Fruit fly (Drosophila melanogaster) whole organism, embryonic: ENCODE data around the gene Socs36E.

Experiments used
- Atf6 ChIP-seq: fragments of 200-800 bp; sonication (Bioruptor generic); IDR thresholded peaks from 2 replicates; pipeline ENCODE4 v1.3.6; 2022; ENCODE audit warnings: missing biosample characterization, missing genetic modification characterization
- Blimp-1 ChIP-seq: fragments of 200-800 bp; sonication (Bioruptor generic); optimal IDR thresholded peaks from 3 replicates; lab custom pipeline; 2018; ENCODE audit warnings: missing biosample characterization, missing genetic modification characterization, mild to moderate bottlenecking, moderate library complexity, missing genetic modification reagents
- CG10543 ChIP-seq: fragments of 200-800 bp; sonication (Bioruptor generic); optimal IDR thresholded peaks from 3 replicates; lab custom pipeline; 2017; ENCODE audit warnings: missing biosample characterization, mild to moderate bottlenecking, missing genetic modification characterization, moderate library complexity
- CG10979 ChIP-seq: fragments of 200-800 bp; sonication (Bioruptor generic); optimal IDR thresholded peaks from 2 replicates; lab custom pipeline; 2018; ENCODE audit warnings: missing biosample characterization, mild to moderate bottlenecking, missing genetic modification characterization, moderate library complexity
- CG11398 ChIP-seq: fragments of 200-800 bp; sonication (Bioruptor generic); optimal IDR thresholded peaks from 2 replicates; lab custom pipeline; 2016; ENCODE audit warnings: missing biosample characterization, missing genetic modification characterization
- CG18011 ChIP-seq: fragments of 200-800 bp; sonication (Bioruptor generic); optimal IDR thresholded peaks from 2 replicates; lab custom pipeline; 2017; ENCODE audit warnings: missing biosample characterization, missing genetic modification characterization, mild to moderate bottlenecking, moderate library complexity, missing genotype
- CG18764 ChIP-seq: fragments of 200-800 bp; sonication (Bioruptor generic); optimal IDR thresholded peaks from 3 replicates; lab custom pipeline; 2016; ENCODE audit warnings: missing biosample characterization, missing genetic modification characterization
- CG3163 ChIP-seq: fragments of 200-800 bp; sonication (Bioruptor generic); optimal IDR thresholded peaks from 3 replicates; lab custom pipeline; 2016; ENCODE audit warnings: missing biosample characterization, missing genetic modification characterization
- CG3407 ChIP-seq: fragments of 200-800 bp; sonication (Bioruptor generic); optimal IDR thresholded peaks from 2 replicates; lab custom pipeline; 2018; ENCODE audit warnings: missing biosample characterization, mild to moderate bottlenecking, missing genetic modification characterization
- CG3726 ChIP-seq: fragments of 200-800 bp; sonication (Bioruptor generic); IDR thresholded peaks from 3 replicates; pipeline ENCODE4, ENCODE4 v1.3.6; 2022; ENCODE audit warnings: missing biosample characterization, missing genetic modification characterization
- CG3995 ChIP-seq: fragments of 200-800 bp; sonication (Bioruptor generic); optimal IDR thresholded peaks from 3 replicates; lab custom pipeline; 2016; ENCODE audit warnings: missing biosample characterization, missing genetic modification characterization
- CG6765 ChIP-seq: fragments of 200-800 bp; sonication (Bioruptor generic); optimal IDR thresholded peaks from 3 replicates; lab custom pipeline; 2017; ENCODE audit warnings: missing biosample characterization, mild to moderate bottlenecking, missing genetic modification characterization
- CG9437 ChIP-seq: fragments of 200-800 bp; sonication (Bioruptor generic); optimal IDR thresholded peaks from 2 replicates; lab custom pipeline; 2018; ENCODE audit warnings: missing biosample characterization, mild to moderate bottlenecking, missing genetic modification characterization
- Dbx ChIP-seq: fragments of 200-800 bp; sonication (Bioruptor generic); IDR thresholded peaks from 3 replicates; pipeline ENCODE4 v1.3.6; 2022; ENCODE audit warnings: missing biosample characterization, missing genetic modification characterization
- Drgx ChIP-seq: fragments of 200-800 bp; sonication (Bioruptor generic); IDR thresholded peaks from 2 replicates; pipeline ENCODE4 v1.3.6; 2022; ENCODE audit warnings: missing biosample characterization, missing genetic modification characterization
- E2f2 ChIP-seq: fragments of 200-800 bp; sonication (Bioruptor generic); IDR thresholded peaks from 2 replicates; pipeline ENCODE4 v1.3.6; 2022; ENCODE audit warnings: missing biosample characterization, missing genetic modification characterization
- Fer1 ChIP-seq: fragments of 200-800 bp; sonication (Bioruptor generic); optimal IDR thresholded peaks from 2 replicates; lab custom pipeline; 2017; ENCODE audit warnings: missing biosample characterization, mild to moderate bottlenecking, missing genetic modification characterization
- Gug ChIP-seq: fragments of 200-800 bp; sonication (Bioruptor generic); IDR thresholded peaks from 4 replicates; pipeline ENCODE4 v1.3.6; 2022; ENCODE audit warnings: missing biosample characterization, missing genetic modification characterization
- HHEX ChIP-seq: fragments of 200-800 bp; sonication (Bioruptor generic); optimal IDR thresholded peaks from 3 replicates; lab custom pipeline; 2017; ENCODE audit warnings: missing biosample characterization, mild to moderate bottlenecking, missing genetic modification characterization, missing genetic modification reagents
- MESR4 ChIP-seq: fragments of 200-800 bp; sonication (Bioruptor generic); optimal IDR thresholded peaks from 2 replicates; lab custom pipeline; 2018; ENCODE audit warnings: missing biosample characterization, mild to moderate bottlenecking, missing genetic modification characterization, moderate library complexity
- Meics ChIP-seq: fragments of 200-800 bp; sonication (Bioruptor generic); optimal IDR thresholded peaks from 2 replicates; lab custom pipeline; 2017; ENCODE audit warnings: missing biosample characterization, mild to moderate bottlenecking, missing genetic modification characterization
- Mrtf ChIP-seq: fragments of 200-800 bp; sonication (Bioruptor generic); IDR thresholded peaks from 3 replicates; pipeline ENCODE4 v1.3.6; 2022; ENCODE audit warnings: missing biosample characterization, missing genetic modification characterization
- Taf1 ChIP-seq: fragments of 200-800 bp; sonication (Bioruptor generic); IDR thresholded peaks from 2 replicates; pipeline ENCODE4 v1.3.6; 2022; ENCODE audit warnings: missing biosample characterization, missing genetic modification characterization
- ara ChIP-seq: fragments of 200-800 bp; sonication (Bioruptor generic); IDR thresholded peaks from 2 replicates; pipeline ENCODE4 v1.3.6; 2022; ENCODE audit warnings: missing biosample characterization, missing genetic modification characterization
- ase ChIP-seq: fragments of 200-800 bp; sonication (Bioruptor generic); IDR thresholded peaks from 3 replicates; pipeline ENCODE4 v1.3.6; 2022; ENCODE audit warnings: missing biosample characterization, missing genetic modification characterization
- ash1 ChIP-seq: fragments of 200-800 bp; sonication (Bioruptor generic); optimal IDR thresholded peaks from 2 replicates; lab custom pipeline; 2018; ENCODE audit warnings: missing biosample characterization, mild to moderate bottlenecking, missing genetic modification characterization
- bsh ChIP-seq, 2 experiments: fragments of 200-800 bp; sonication (Bioruptor generic); optimal IDR thresholded peaks; 2 replicates each; lab custom pipeline; 2017 to 2018; ENCODE audit warnings: mild to moderate bottlenecking in 2 of 2, missing biosample characterization in 2 of 2, missing genetic modification characterization in 2 of 2, moderate library complexity in 1 of 2
- crp ChIP-seq, 2 experiments: fragments of 200-800 bp; sonication (Bioruptor generic); optimal IDR thresholded peaks; 2 replicates in 1 of 2; 3 replicates in 1 of 2; lab custom pipeline; 2017; ENCODE audit warnings: missing biosample characterization in 2 of 2, missing genetic modification characterization in 2 of 2, mild to moderate bottlenecking in 1 of 2, moderate library complexity in 1 of 2
- ewg ChIP-seq: fragments of 200-800 bp; sonication (Bioruptor generic); optimal IDR thresholded peaks from 3 replicates; lab custom pipeline; 2017; ENCODE audit warnings: mild to moderate bottlenecking, missing biosample characterization, missing genetic modification reagents, missing genetic modification characterization
- fd3F ChIP-seq: fragments of 200-800 bp; sonication (Bioruptor generic); optimal IDR thresholded peaks from 2 replicates; lab custom pipeline; 2018; ENCODE audit warnings: missing biosample characterization, mild to moderate bottlenecking, missing genetic modification characterization, moderate library complexity
- fd96Cb ChIP-seq: fragments of 200-800 bp; sonication (Bioruptor generic); optimal IDR thresholded peaks from 2 replicates; lab custom pipeline; 2018; ENCODE audit warnings: missing biosample characterization, mild to moderate bottlenecking, missing genetic modification characterization, moderate library complexity
- grn ChIP-seq: fragments of 200-800 bp; sonication (Bioruptor generic); optimal IDR thresholded peaks from 3 replicates; lab custom pipeline; 2017; ENCODE audit warnings: missing biosample characterization, missing genetic modification characterization
- h ChIP-seq: fragments of >200 bp; optimal IDR thresholded peaks from 2 replicates; lab custom pipeline; 2017
- inv ChIP-seq: fragments of 200-800 bp; sonication (Bioruptor generic); IDR thresholded peaks from 2 replicates; pipeline ENCODE4 v1.3.6; 2022; ENCODE audit warnings: missing biosample characterization, missing genetic modification characterization; ENCODE audit not compliant: partially characterized antibody
- ken ChIP-seq: fragments of 200-800 bp; sonication (Bioruptor generic); IDR thresholded peaks from 3 replicates; pipeline ENCODE4 v1.3.6; 2022; ENCODE audit warnings: missing biosample characterization, missing genetic modification characterization
- knrl ChIP-seq: fragments of 200-800 bp; sonication (Bioruptor generic); IDR thresholded peaks from 3 replicates; pipeline ENCODE4 v1.3.6; 2022; ENCODE audit warnings: missing biosample characterization, missing genetic modification characterization; ENCODE audit not compliant: partially characterized antibody
- lab ChIP-seq: fragments of 200-800 bp; sonication (Bioruptor generic); optimal IDR thresholded peaks from 3 replicates; lab custom pipeline; 2017; ENCODE audit warnings: missing biosample characterization, missing genetic modification characterization, mild to moderate bottlenecking, moderate library complexity, missing genetic modification reagents
- lov ChIP-seq, 2 experiments: fragments of 200-800 bp in 1 of 2; fragments of >200 bp in 1 of 2; sonication (Bioruptor generic) in 1 of 2; IDR thresholded peaks in 1 of 2; optimal IDR thresholded peaks in 1 of 2; 2 replicates in 1 of 2; 3 replicates in 1 of 2; pipeline versions ENCODE4 v1.3.6 to Lab custom; 2017 to 2022; ENCODE audit warnings: missing biosample characterization in 1 of 2, missing genetic modification characterization in 1 of 2
- mld ChIP-seq: fragments of 200-800 bp; sonication (Bioruptor generic); IDR thresholded peaks from 3 replicates; pipeline ENCODE4 v1.3.6; 2022; ENCODE audit warnings: missing biosample characterization, missing genetic modification characterization; ENCODE audit not compliant: partially characterized antibody
- nau ChIP-seq: fragments of 200-800 bp; sonication (Bioruptor generic); optimal IDR thresholded peaks from 3 replicates; lab custom pipeline; 2017; ENCODE audit warnings: missing biosample characterization, mild to moderate bottlenecking, missing genetic modification characterization, missing genetic modification reagents
- nerfin-2 ChIP-seq: fragments of 200-800 bp; sonication (Bioruptor generic); IDR thresholded peaks from 2 replicates; pipeline ENCODE4 v1.3.6; 2022; ENCODE audit warnings: missing biosample characterization, missing genetic modification characterization; ENCODE audit not compliant: partially characterized antibody
- org-1 ChIP-seq: fragments of 200-800 bp; sonication (Bioruptor generic); optimal IDR thresholded peaks from 2 replicates; lab custom pipeline; 2017; ENCODE audit warnings: missing biosample characterization, missing genetic modification characterization
- otp ChIP-seq: fragments of 200-800 bp; sonication (Bioruptor generic); IDR thresholded peaks from 3 replicates; pipeline ENCODE4, ENCODE4 v1.3.6; 2022; ENCODE audit warnings: missing biosample characterization, missing genetic modification characterization
- pum ChIP-seq: fragments of 200-800 bp; sonication (Bioruptor generic); optimal IDR thresholded peaks from 2 replicates; lab custom pipeline; 2016; ENCODE audit warnings: missing biosample characterization, missing genetic modification characterization
- tgo ChIP-seq: fragments of 200-800 bp; sonication (Bioruptor generic); IDR thresholded peaks from 3 replicates; pipeline ENCODE4 v1.3.6; 2022; ENCODE audit warnings: missing biosample characterization, missing genetic modification characterization
- wor ChIP-seq: fragments of 200-800 bp; sonication (Bioruptor generic); IDR thresholded peaks from 2 replicates; pipeline ENCODE4 v1.3.6; 2022; ENCODE audit warnings: missing biosample characterization, missing genetic modification characterization

Gene Socs36E

dm6 chr2L:18141471-18142345 lies 10.5 kb downstream of the Socs36E start (continued):
- TF ChIP-seq CG10979 (tag; lab: Kevin White, UChicago): peak; percentile 66
- peak; percentile 57 for TF ChIP-seq Atf6 (GFP tag; lab: Robert Waterston, UW)
- TF ChIP-seq Taf1: no peak; the same call in 1 of the 2 replicates
- TF ChIP-seq Blimp-1 (GFP tag; lab: Kevin White, UChicago): peak; percentile 68
- no peak for TF ChIP-seq inv
- TF ChIP-seq CG3726: 0 out of 3 replicates have a peak, but pooled peaks have one; percentile 55
- TF ChIP-seq ash1 (GFP tag; lab: Kevin White, UChicago): no peak
- 0 out of 2 replicates have a peak, but pooled peaks have one; percentile 16 for TF ChIP-seq wor (GFP tag; lab: Robert Waterston, UW)
- TF ChIP-seq Gug (GFP tag; lab: Robert Waterston, UW): peak; percentile 49; the same call in 2 of the 4 replicates
- TF ChIP-seq CG3163 (GFP tag; lab: Kevin White, UChicago): peak; percentile 11
- peak; percentile 20 for TF ChIP-seq CG3995 (GFP tag; lab: Kevin White, UChicago)
- TF ChIP-seq CG10543: peak; percentile 68
- peak in 1 of 2 experiments; percentile 21 for TF ChIP-seq crp (GFP tag; optimal IDR thresholded peaks at IDR 0.05; lab: Kevin White, UChicago)
- TF ChIP-seq MESR4: peak; percentile 12
- TF ChIP-seq mld (GFP tag; lab: Robert Waterston, UW): no peak
- peak; percentile 0 for TF ChIP-seq grn
- TF ChIP-seq lab (GFP tag; lab: Kevin White, UChicago): peak; percentile 71
- TF ChIP-seq CG11398 (GFP tag; lab: Kevin White, UChicago): peak; percentile 34
- no peak; the same call in 2 of the 3 replicates for TF ChIP-seq otp (GFP tag; lab: Robert Waterston, UW)
- TF ChIP-seq ara (GFP tag; lab: Robert Waterston, UW): 0 out of 2 replicates have a peak, but pooled peaks have one; percentile 10
- peak; percentile 58 for TF ChIP-seq CG6765 (GFP tag; lab: Kevin White, UChicago)
- TF ChIP-seq CG3407 (GFP tag; lab: Kevin White, UChicago): peak; percentile 36
- TF ChIP-seq knrl (GFP tag; lab: Robert Waterston, UW): no peak
- TF ChIP-seq org-1 (GFP tag; lab: Kevin White, UChicago): peak; percentile 57
- no peak for TF ChIP-seq h
- TF ChIP-seq ken (GFP tag; lab: Robert Waterston, UW): peak; percentile 70; the same call in 2 of the 3 replicates
- TF ChIP-seq Mrtf (GFP tag; lab: Robert Waterston, UW): peak; percentile 61; the same call in 1 of the 3 replicates
- no peak for TF ChIP-seq lov (optimal IDR thresholded peaks at IDR 0.05; lab: Kevin White, UChicago)
- TF ChIP-seq lov (GFP tag; IDR thresholded peaks at IDR 0.05; lab: Robert Waterston, UW): 0 out of 3 replicates have a peak, but pooled peaks have one; percentile 26
- TF ChIP-seq nerfin-2 (GFP tag; lab: Robert Waterston, UW): 0 out of 2 replicates have a peak, but pooled peaks have one; percentile 28
- TF ChIP-seq fd3F (GFP tag; lab: Kevin White, UChicago): peak; percentile 17
- TF ChIP-seq bsh (GFP tag; optimal IDR thresholded peaks at IDR 0.05; lab: Kevin White, UChicago): peak in 1 of 2 experiments; percentile 53
- TF ChIP-seq Fer1 (GFP tag; lab: Kevin White, UChicago): peak; percentile 70
- peak; percentile 63 for TF ChIP-seq CG9437 (GFP tag; lab: Kevin White, UChicago)
- no peak for TF ChIP-seq pum
- peak; percentile 58 for TF ChIP-seq CG18764 (GFP tag; lab: Kevin White, UChicago)
- TF ChIP-seq nau (GFP tag; lab: Kevin White, UChicago): peak; percentile 73
- peak; percentile 75 for TF ChIP-seq Drgx (GFP tag; lab: Robert Waterston, UW)
- TF ChIP-seq tgo (GFP tag; lab: Robert Waterston, UW): peak; percentile 24; the same call in 1 of the 3 replicates
- peak; percentile 52 for TF ChIP-seq fd96Cb (tag; lab: Kevin White, UChicago)
- TF ChIP-seq HHEX (GFP tag; lab: Kevin White, UChicago): peak; percentile 66
- TF ChIP-seq E2f2: peak; percentile 39; the same call in 1 of the 2 replicates
- TF ChIP-seq ewg (GFP tag; lab: Kevin White, UChicago): peak; percentile 50
- peak; percentile 70 for TF ChIP-seq Meics (GFP tag; lab: Kevin White, UChicago)
- TF ChIP-seq CG18011 (GFP tag; lab: Kevin White, UChicago): peak; percentile 50
- peak; percentile 21; the same call in 1 of the 3 replicates for TF ChIP-seq Dbx
- 0 out of 3 replicates have a peak, but pooled peaks have one; percentile 39 for TF ChIP-seq ase (GFP tag; lab: Robert Waterston, UW)
